Worm (Caenorhabditis elegans) whole organism, late embryonic: Measurements from ENCODE around the gene gtf-2H2C.

Experiments
- ceh-30 ChIP-seq: fragments of 150-350 bp; optimal IDR thresholded peaks from 2 replicates; lab custom pipeline; 2014; ENCODE audit warnings: missing biosample characterization, missing genetic modification characterization
- ceh-9 ChIP-seq: sonication (generic microtip); optimal IDR thresholded peaks from 2 replicates; lab custom pipeline; 2016; ENCODE audit warnings: mild to moderate bottlenecking, missing genetic modification characterization, inconsistent platforms, missing compliant biosample characterization
- pag-3 ChIP-seq: sonication (generic microtip); optimal IDR thresholded peaks from 2 replicates; lab custom pipeline; 2016; ENCODE audit warnings: missing compliant biosample characterization, missing genetic modification characterization, borderline replicate concordance
- zip-5 ChIP-seq: sonication (generic microtip); optimal IDR thresholded peaks from 2 replicates; lab custom pipeline; 2016; ENCODE audit warnings: missing genetic modification characterization, missing compliant biosample characterization

DNA sequence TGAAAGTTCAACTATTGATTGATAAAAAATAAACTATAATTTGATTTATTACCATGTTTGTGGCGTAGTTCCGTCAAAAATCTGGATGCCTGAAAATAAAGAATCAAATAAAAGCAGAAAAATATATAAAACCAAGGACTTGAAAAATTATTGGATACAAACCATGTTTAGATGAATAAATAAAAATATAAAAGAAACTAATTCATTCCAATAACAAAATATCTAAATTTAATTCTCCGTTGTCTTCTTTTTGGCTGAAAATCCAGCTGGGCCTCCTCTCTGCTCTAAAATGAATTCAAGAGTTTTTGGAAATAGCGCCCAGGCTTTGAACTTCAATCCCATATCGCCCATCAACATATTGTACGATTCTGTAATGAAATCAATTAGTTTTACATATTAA, 22.4 kb upstream of the gtf-2H2C start, which contains the start of gene vps-29:
- no peak for TF ChIP-seq ceh-30 (tag; lab: Kevin White, UChicago)
- no peak for TF ChIP-seq pag-3 (tag; lab: Kevin White, UChicago)
- TF ChIP-seq ceh-9: no peak
- TF ChIP-seq zip-5: no peak
